Fruit fly (Drosophila melanogaster) whole organism, embryonic: ENCODE data around the gene CG42393.

Experiments
- ATbp ChIP-seq: fragments of 200-800 bp; sonication (Bioruptor generic); optimal IDR thresholded peaks from 2 replicates; lab custom pipeline; 2017; ENCODE audit warnings: missing biosample characterization, mild to moderate bottlenecking, missing genetic modification characterization, missing genetic modification reagents
- Adf1 ChIP-seq: fragments of 200-800 bp; sonication (Bioruptor generic); IDR thresholded peaks from 2 replicates; pipeline ENCODE4 v1.3.6; 2022; ENCODE audit warnings: missing biosample characterization, missing genetic modification characterization
- Blimp-1 ChIP-seq: fragments of 200-800 bp; sonication (Bioruptor generic); optimal IDR thresholded peaks from 3 replicates; lab custom pipeline; 2018; ENCODE audit warnings: missing biosample characterization, missing genetic modification characterization, mild to moderate bottlenecking, moderate library complexity, missing genetic modification reagents
- Bteb2 ChIP-seq: fragments of 200-800 bp; sonication (Bioruptor generic); optimal IDR thresholded peaks from 2 replicates; lab custom pipeline; 2016; ENCODE audit warnings: missing biosample characterization, missing genetic modification characterization
- CG10321 ChIP-seq: fragments of 200-800 bp; sonication (Bioruptor generic); IDR thresholded peaks from 2 replicates; pipeline ENCODE4 v1.3.6; 2022; ENCODE audit warnings: missing biosample characterization, missing genetic modification characterization
- CG10366 ChIP-seq: fragments of 200-800 bp; sonication (Bioruptor generic); IDR thresholded peaks from 2 replicates; pipeline ENCODE4 v1.3.6; 2022; ENCODE audit warnings: missing biosample characterization, missing genetic modification characterization
- CG11398 ChIP-seq: fragments of 200-800 bp; sonication (Bioruptor generic); optimal IDR thresholded peaks from 2 replicates; lab custom pipeline; 2016; ENCODE audit warnings: missing biosample characterization, missing genetic modification characterization
- CG11456 ChIP-seq: fragments of 200-800 bp; sonication (Bioruptor generic); IDR thresholded peaks from 3 replicates; pipeline ENCODE4 v1.3.6; 2022; ENCODE audit warnings: missing biosample characterization, missing genetic modification characterization
- CG14860 ChIP-seq: fragments of 200-800 bp; sonication (Bioruptor generic); IDR thresholded peaks from 3 replicates; pipeline ENCODE4 v1.3.6; 2022; ENCODE audit warnings: missing biosample characterization, missing genetic modification characterization; ENCODE audit not compliant: partially characterized antibody
- CG15696 ChIP-seq: fragments of 200-800 bp; sonication (Bioruptor generic); optimal IDR thresholded peaks from 2 replicates; lab custom pipeline; 2019; ENCODE audit warnings: missing biosample characterization, mild to moderate bottlenecking, missing genetic modification characterization, moderate library complexity
- CG17385 ChIP-seq: fragments of 200-800 bp; sonication (Bioruptor generic); optimal IDR thresholded peaks from 3 replicates; lab custom pipeline; 2018; ENCODE audit warnings: missing biosample characterization, mild to moderate bottlenecking, missing genetic modification characterization
- CG2120 ChIP-seq: fragments of 200-800 bp; sonication (Bioruptor generic); optimal IDR thresholded peaks from 3 replicates; lab custom pipeline; 2016; ENCODE audit warnings: missing biosample characterization, missing genetic modification characterization
- CG2199 ChIP-seq: fragments of 200-800 bp; sonication (Bioruptor generic); IDR thresholded peaks from 3 replicates; pipeline ENCODE4 v1.3.6; 2022; ENCODE audit warnings: missing biosample characterization, missing genetic modification characterization
- CG31365 ChIP-seq: fragments of 200-800 bp; sonication (Bioruptor generic); optimal IDR thresholded peaks from 2 replicates; lab custom pipeline; 2018; ENCODE audit warnings: missing biosample characterization, mild to moderate bottlenecking, missing genetic modification characterization
- CG31388 ChIP-seq: fragments of 200-800 bp; sonication (Bioruptor generic); optimal IDR thresholded peaks from 2 replicates; lab custom pipeline; 2016; ENCODE audit warnings: missing biosample characterization, missing genetic modification characterization
- CG31441 ChIP-seq: fragments of 200-800 bp; sonication (Bioruptor generic); IDR thresholded peaks from 2 replicates; pipeline ENCODE4 v1.3.6; 2022; ENCODE audit warnings: missing biosample characterization, missing genetic modification characterization
- CG3995 ChIP-seq: fragments of 200-800 bp; sonication (Bioruptor generic); optimal IDR thresholded peaks from 3 replicates; lab custom pipeline; 2016; ENCODE audit warnings: missing biosample characterization, missing genetic modification characterization
- CG4820 ChIP-seq: fragments of 200-800 bp; sonication (Bioruptor generic); optimal IDR thresholded peaks from 3 replicates; lab custom pipeline; 2016; ENCODE audit warnings: missing biosample characterization, missing genetic modification characterization
- CG7987 ChIP-seq: fragments of 200-800 bp; sonication (Bioruptor generic); optimal IDR thresholded peaks from 2 replicates; lab custom pipeline; 2018; ENCODE audit warnings: missing biosample characterization, mild to moderate bottlenecking, missing genetic modification characterization, moderate library complexity
- CG9609 ChIP-seq: fragments of 200-800 bp; sonication (Bioruptor generic); optimal IDR thresholded peaks from 3 replicates; lab custom pipeline; 2016; ENCODE audit warnings: missing biosample characterization, missing genetic modification characterization
- Camta ChIP-seq: fragments of 200-800 bp; sonication (Bioruptor generic); optimal IDR thresholded peaks from 2 replicates; lab custom pipeline; 2016; ENCODE audit warnings: missing biosample characterization, missing genetic modification characterization
- D19A ChIP-seq: fragments of 200-800 bp; optimal IDR thresholded peaks from 3 replicates; lab custom pipeline; 2019; ENCODE audit warnings: missing biosample characterization, mild to moderate bottlenecking, missing genetic modification characterization, moderate library complexity
- Elba2 ChIP-seq: fragments of 200-800 bp; sonication (Bioruptor generic); optimal IDR thresholded peaks from 3 replicates; lab custom pipeline; 2016; ENCODE audit warnings: missing biosample characterization, missing genetic modification characterization
- Ets97D ChIP-seq: fragments of 200-800 bp; sonication (Bioruptor generic); optimal IDR thresholded peaks from 3 replicates; lab custom pipeline; 2016; ENCODE audit warnings: missing biosample characterization, missing genetic modification characterization
- Hsf ChIP-seq: fragments of 200-800 bp; sonication (Bioruptor generic); optimal IDR thresholded peaks from 3 replicates; lab custom pipeline; 2016; ENCODE audit warnings: missing biosample characterization, missing genetic modification characterization
- Lpt ChIP-seq: fragments of >200 bp; optimal IDR thresholded peaks from 2 replicates; lab custom pipeline; 2018; ENCODE audit warnings: missing biosample characterization, missing genetic modification characterization
- Mes4 ChIP-seq: fragments of 200-800 bp; sonication (Bioruptor generic); optimal IDR thresholded peaks from 2 replicates; lab custom pipeline; 2016; ENCODE audit warnings: missing biosample characterization, missing genetic modification characterization
- NC2β ChIP-seq: fragments of 200-800 bp; sonication (Bioruptor generic); optimal IDR thresholded peaks from 2 replicates; lab custom pipeline; 2016; ENCODE audit warnings: missing biosample characterization, missing genetic modification characterization
- Sox102F ChIP-seq: fragments of 200-800 bp; sonication (Bioruptor generic); optimal IDR thresholded peaks from 2 replicates; lab custom pipeline; 2018; ENCODE audit warnings: missing biosample characterization, mild to moderate bottlenecking, missing genetic modification characterization, moderate library complexity
- bsh ChIP-seq, 2 experiments: fragments of 200-800 bp; sonication (Bioruptor generic); optimal IDR thresholded peaks; 2 replicates each; lab custom pipeline; 2017 to 2018; ENCODE audit warnings: mild to moderate bottlenecking in 2 of 2, missing biosample characterization in 2 of 2, missing genetic modification characterization in 2 of 2, moderate library complexity in 1 of 2
- chn ChIP-seq: fragments of 200-800 bp; sonication (Bioruptor generic); optimal IDR thresholded peaks from 2 replicates; lab custom pipeline; 2016; ENCODE audit warnings: missing biosample characterization, missing genetic modification characterization
- crol ChIP-seq: fragments of 200-800 bp; sonication (Bioruptor generic); IDR thresholded peaks from 2 replicates; pipeline ENCODE4 v1.3.6; 2022; ENCODE audit warnings: missing biosample characterization, missing genetic modification characterization
- dan ChIP-seq: fragments of 200-800 bp; sonication (Bioruptor generic); IDR thresholded peaks from 2 replicates; pipeline ENCODE4 v1.3.6; 2022; ENCODE audit warnings: missing biosample characterization, missing genetic modification characterization
- danr ChIP-seq: fragments of 200-800 bp; sonication (Bioruptor generic); IDR thresholded peaks from 2 replicates; pipeline ENCODE4 v1.3.6; 2022; ENCODE audit warnings: missing biosample characterization, missing genetic modification characterization
- grn ChIP-seq: fragments of 200-800 bp; sonication (Bioruptor generic); optimal IDR thresholded peaks from 3 replicates; lab custom pipeline; 2017; ENCODE audit warnings: missing biosample characterization, missing genetic modification characterization
- gsb ChIP-seq: fragments of 200-800 bp; sonication (Bioruptor generic); IDR thresholded peaks from 2 replicates; pipeline ENCODE4 v1.3.6; 2022; ENCODE audit warnings: missing biosample characterization, missing genetic modification characterization
- hth ChIP-seq: fragments of >200 bp; optimal IDR thresholded peaks from 2 replicates; lab custom pipeline; 2017; ENCODE audit warnings: inconsistent platforms
- kni ChIP-seq: fragments of 200-800 bp; sonication (Bioruptor generic); optimal IDR thresholded peaks from 3 replicates; lab custom pipeline; 2017; ENCODE audit warnings: mild to moderate bottlenecking, missing biosample characterization, missing genetic modification reagents, missing genetic modification characterization
- mam ChIP-seq: fragments of 200-800 bp; sonication (Bioruptor generic); optimal IDR thresholded peaks from 3 replicates; lab custom pipeline; 2016; ENCODE audit warnings: missing biosample characterization, missing genetic modification characterization
- pros ChIP-seq: fragments of 200-800 bp; sonication (Bioruptor generic); optimal IDR thresholded peaks from 3 replicates; lab custom pipeline; 2019; ENCODE audit warnings: missing biosample characterization, mild to moderate bottlenecking, missing genetic modification characterization, moderate library complexity
- pum ChIP-seq: fragments of 200-800 bp; sonication (Bioruptor generic); optimal IDR thresholded peaks from 2 replicates; lab custom pipeline; 2016; ENCODE audit warnings: missing biosample characterization, missing genetic modification characterization
- ranshi ChIP-seq: fragments of 200-800 bp; sonication (Bioruptor generic); IDR thresholded peaks from 2 replicates; pipeline ENCODE4 v1.3.6; 2022; ENCODE audit warnings: missing biosample characterization, missing genetic modification characterization
- repo ChIP-seq: fragments of 200-800 bp; sonication (Bioruptor generic); optimal IDR thresholded peaks from 2 replicates; lab custom pipeline; 2016; ENCODE audit warnings: missing biosample characterization, missing genetic modification characterization
- rib ChIP-seq: fragments of 200-800 bp; sonication (Bioruptor generic); IDR thresholded peaks from 2 replicates; pipeline ENCODE4 v1.3.6; 2022; ENCODE audit warnings: missing biosample characterization, missing genetic modification characterization
- sens ChIP-seq: fragments of 200-800 bp; sonication (Bioruptor generic); peaks from one replicate; lab custom pipeline; 2016; ENCODE audit warnings: missing biosample characterization, missing genetic modification characterization
- sens-2 ChIP-seq: fragments of 200-800 bp; sonication (Bioruptor generic); IDR thresholded peaks from 2 replicates; pipeline ENCODE4 v1.3.6; 2022; ENCODE audit warnings: missing biosample characterization, missing genetic modification characterization
- seq ChIP-seq: fragments of 200-800 bp; sonication (Bioruptor generic); IDR thresholded peaks from 2 replicates; pipeline ENCODE4 v1.3.6; 2022; ENCODE audit warnings: missing biosample characterization, missing genetic modification characterization
- sisA ChIP-seq: fragments of 200-800 bp; sonication (Bioruptor generic); IDR thresholded peaks from 2 replicates; pipeline ENCODE4 v1.3.6; 2022; ENCODE audit warnings: missing biosample characterization, missing genetic modification characterization
- sna ChIP-seq: fragments of 200-800 bp; sonication (Bioruptor generic); IDR thresholded peaks from 2 replicates; pipeline ENCODE4 v1.3.6; 2022; ENCODE audit warnings: missing biosample characterization, missing genetic modification characterization; ENCODE audit not compliant: partially characterized antibody
- tap ChIP-seq: fragments of 200-800 bp; optimal IDR thresholded peaks from 3 replicates; lab custom pipeline; 2019; ENCODE audit warnings: missing biosample characterization, mild to moderate bottlenecking, missing genetic modification characterization, moderate library complexity
- tgo ChIP-seq: fragments of 200-800 bp; sonication (Bioruptor generic); IDR thresholded peaks from 3 replicates; pipeline ENCODE4 v1.3.6; 2022; ENCODE audit warnings: missing biosample characterization, missing genetic modification characterization
- toy ChIP-seq: fragments of 200-800 bp; sonication (Bioruptor generic); IDR thresholded peaks from 2 replicates; pipeline ENCODE4 v1.3.6; 2022; ENCODE audit warnings: missing biosample characterization, missing genetic modification characterization

Gene CG42393

DNA sequence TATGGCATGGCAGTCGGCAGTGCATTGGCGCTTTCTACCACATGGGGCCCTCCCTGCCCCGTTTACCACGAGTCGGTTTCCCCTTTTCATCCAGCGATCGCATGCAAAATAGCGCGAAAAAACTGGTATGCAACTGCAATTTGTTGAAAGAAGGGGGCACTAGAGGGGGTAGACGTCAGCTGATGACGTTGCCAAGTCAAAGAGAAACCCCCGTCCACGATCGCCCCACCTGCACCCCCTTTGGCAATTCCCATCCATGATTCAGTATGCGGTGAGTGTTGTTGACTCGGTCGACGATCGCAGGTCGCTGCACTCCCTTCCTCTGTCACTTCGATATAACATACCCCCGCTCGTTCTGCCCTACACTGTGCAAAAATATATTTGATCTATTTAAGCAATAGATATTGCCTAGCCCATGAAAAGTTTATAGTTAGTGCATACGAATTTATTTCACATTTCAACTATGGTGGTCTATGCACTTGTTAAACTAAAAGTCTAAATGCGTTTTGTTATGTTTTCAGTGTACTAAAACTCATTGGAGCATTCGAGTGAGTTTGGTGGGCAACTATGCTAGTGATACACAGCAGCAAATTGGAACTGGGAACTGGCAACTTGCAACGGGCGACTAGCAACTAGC, 33.7 kb upstream of the CG42393 start (continued):
- TF ChIP-seq mam (GFP tag; lab: Kevin White, UChicago) (peak; percentile 56), Lpt (GFP tag; lab: Kevin White, UChicago) (no peak), CG10366 (GFP tag; lab: Robert Waterston, UW) (peak; percentile 37; the same call in 1 of the 2 replicates), danr (no peak), CG11456 (GFP tag; lab: Robert Waterston, UW) (no peak), CG31441 (peak; percentile 73), sisA (peak; percentile 64), pum (peak; percentile 84), kni (peak; percentile 4), sna (no peak), CG4820 (GFP tag; lab: Kevin White, UChicago) (peak; percentile 85), CG9609 (peak; percentile 65), Blimp-1 (peak; percentile 86), CG14860 (GFP tag; lab: Robert Waterston, UW) (no peak), Camta (GFP tag; lab: Kevin White, UChicago) (peak; percentile 72), Bteb2 (peak; percentile 29), CG31365 (no peak), Mes4 (peak; percentile 77), CG2199 (GFP tag; lab: Robert Waterston, UW) (no peak), CG17385 (GFP tag; lab: Kevin White, UChicago) (peak; percentile 60), chn (GFP tag; lab: Kevin White, UChicago) (peak; percentile 78), grn (GFP tag; lab: Kevin White, UChicago) (no peak), sens-2 (GFP tag; lab: Robert Waterston, UW) (peak; percentile 52; the same call in 1 of the 2 replicates), CG10321 (no peak), tgo (GFP tag; lab: Robert Waterston, UW) (peak; percentile 49; the same call in 1 of the 3 replicates), CG2120 (no peak), ATbp (GFP tag; lab: Kevin White, UChicago) (peak; percentile 57), sens (GFP tag; lab: Kevin White, UChicago) (peak; percentile 96), D19A (tag; lab: Kevin White, UChicago) (peak; percentile 79), CG11398 (GFP tag; lab: Kevin White, UChicago) (peak; percentile 57), Hsf (GFP tag; lab: Kevin White, UChicago) (peak; percentile 73), dan (GFP tag; lab: Robert Waterston, UW) (peak; percentile 63; the same call in 1 of the 2 replicates), NC2β (GFP tag; lab: Kevin White, UChicago) (peak; percentile 78), CG15696 (tag; lab: Kevin White, UChicago) (peak; percentile 75), Elba2 (no peak), CG31388 (GFP tag; lab: Kevin White, UChicago) (peak; percentile 22), bsh (GFP tag; optimal IDR thresholded peaks at IDR 0.05; lab: Kevin White, UChicago) (peak; percentile 94 to 97), ranshi (GFP tag; lab: Robert Waterston, UW) (peak; percentile 70; the same call in 1 of the 2 replicates), pros (GFP tag; lab: Kevin White, UChicago) (no peak), CG7987 (peak; percentile 27), CG3995 (GFP tag; lab: Kevin White, UChicago) (no peak), hth (lab: Kevin White, UChicago) (no peak), crol (GFP tag; lab: Robert Waterston, UW) (peak; percentile 59), Adf1 (GFP tag; lab: Robert Waterston, UW) (no peak), toy (GFP tag; lab: Robert Waterston, UW) (no peak), rib (no peak), repo (GFP tag; lab: Kevin White, UChicago) (peak; percentile 51), seq (GFP tag; lab: Robert Waterston, UW) (no peak), Sox102F (peak; percentile 76), gsb (GFP tag; lab: Robert Waterston, UW) (no peak), Ets97D (GFP tag; lab: Kevin White, UChicago) (peak; percentile 24), tap (tag; lab: Kevin White, UChicago) (peak; percentile 77)
